Worm (Caenorhabditis elegans) whole organism, young adult: ENCODE measurements around the gene F11D5.1.

Experiments used
- F49E8.2 ChIP-seq: sonication (generic microtip); optimal IDR thresholded peaks from 3 replicates; lab custom pipeline; 2017; ENCODE audit warnings: missing genetic modification characterization, mild to moderate bottlenecking, missing compliant biosample characterization, antibody characterized with exemption, moderate library complexity; ENCODE audit not compliant: insufficient read depth
- ama-1 ChIP-seq, 3 experiments: fragments of 150-350 bp in 1 of 3; sonication (generic microtip) in 2 of 3; optimal IDR thresholded peaks; 2 replicates each; lab custom pipeline; 2014 to 2018; ENCODE audit warnings: missing biosample characterization in 2 of 3, missing genetic modification characterization in 2 of 3, missing genetic modification reagents in 2 of 3
- bed-2 ChIP-seq: fragments of 200-800 bp; sonication (Bioruptor generic); IDR thresholded peaks from 2 replicates; pipeline ENCODE4 v1.3.6; 2022; ENCODE audit warnings: missing genetic modification reagents, missing genetic modification characterization, missing compliant biosample characterization
- cebp-2 ChIP-seq: fragments of 200-800 bp; sonication (Bioruptor generic); IDR thresholded peaks from 2 replicates; pipeline ENCODE4 v1.3.6; 2022; ENCODE audit warnings: missing genetic modification characterization, missing compliant biosample characterization
- dox-1 ChIP-seq: fragments of 200-800 bp; sonication (Bioruptor generic); IDR thresholded peaks from 2 replicates; pipeline ENCODE4 v1.3.6; 2022; ENCODE audit warnings: missing genetic modification reagents, missing genetic modification characterization, missing compliant biosample characterization
- lin-40 ChIP-seq: sonication (generic microtip); optimal IDR thresholded peaks from 2 replicates; lab custom pipeline; 2016; ENCODE audit warnings: missing genetic modification characterization, mild to moderate bottlenecking, missing compliant biosample characterization, missing genotype, missing genetic modification reagents
- nhr-90 ChIP-seq: sonication (generic microtip); optimal IDR thresholded peaks from 2 replicates; lab custom pipeline; 2016; ENCODE audit warnings: missing genotype, mild to moderate bottlenecking, missing genetic modification characterization, missing compliant biosample characterization
- pha-4 ChIP-seq: fragments of 150-350 bp; sonication (generic microtip); optimal IDR thresholded peaks from 2 replicates; lab custom pipeline; 2014; ENCODE audit warnings: missing biosample characterization, missing genetic modification reagents, missing genetic modification characterization
- repo-1 ChIP-seq: sonication (generic microtip); optimal IDR thresholded peaks from 2 replicates; lab custom pipeline; 2017; ENCODE audit warnings: mild to moderate bottlenecking, missing genetic modification characterization, missing compliant biosample characterization
- rpc-1 ChIP-seq, 2 experiments: fragments of 150-350 bp in 1 of 2; sonication (generic microtip) in 1 of 2; optimal IDR thresholded peaks; 2 replicates each; lab custom pipeline; 2014 to 2018; ENCODE audit warnings: missing biosample characterization in 1 of 2, missing genetic modification characterization in 1 of 2, missing genetic modification reagents in 1 of 2, missing genotype in 1 of 2
- sptf-2 ChIP-seq: fragments of 200-800 bp; sonication (Bioruptor generic); optimal IDR thresholded peaks from 2 replicates; lab custom pipeline; 2018; ENCODE audit warnings: mild to moderate bottlenecking, missing genetic modification characterization, missing compliant biosample characterization
- unc-62 ChIP-seq: fragments of 150-350 bp; optimal IDR thresholded peaks from 2 replicates; lab custom pipeline; 2014; ENCODE audit warnings: missing biosample characterization, missing genetic modification reagents, missing genetic modification characterization
- ztf-26 ChIP-seq: sonication (generic microtip); optimal IDR thresholded peaks from 2 replicates; lab custom pipeline; 2017; ENCODE audit warnings: missing genetic modification characterization, missing compliant biosample characterization
- ztf-3 ChIP-seq: fragments of 200-800 bp; sonication (Bioruptor generic); optimal IDR thresholded peaks from 2 replicates; lab custom pipeline; 2018; ENCODE audit warnings: mild to moderate bottlenecking, missing genetic modification characterization, missing compliant biosample characterization

DNA sequence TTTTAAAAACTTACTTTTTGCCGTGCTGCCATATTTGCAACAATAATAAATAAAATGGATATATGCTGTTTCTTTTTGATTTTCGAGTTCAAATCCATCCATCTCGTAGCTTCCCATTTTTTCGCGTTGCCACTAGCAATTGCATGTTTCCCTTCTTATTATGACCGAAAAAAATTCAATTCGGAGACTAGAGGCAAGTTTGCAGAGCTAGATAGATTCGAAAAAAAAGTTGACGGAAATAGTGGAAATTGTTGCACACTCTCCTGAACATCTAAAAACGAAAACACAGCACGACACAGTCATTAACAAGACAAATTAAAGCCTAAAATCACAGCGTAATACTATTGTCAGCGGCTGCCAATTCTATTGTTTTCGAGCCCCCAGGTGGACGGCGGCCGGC, 6.7 kb upstream of the F11D5.1 start, which contains the start of gene F11D5.6:
- no peak for TF ChIP-seq lin-40 (tag; lab: Kevin White, UChicago)
- no peak for TF ChIP-seq pha-4 (tag; lab: Kevin White, UChicago)
- TF ChIP-seq rpc-1 (optimal IDR thresholded peaks at IDR 0.05; lab: Kevin White, UChicago) = no peak
- TF ChIP-seq rpc-1 (tag; optimal IDR thresholded peaks at IDR 0.05; lab: Kevin White, UChicago) = no peak
- TF ChIP-seq ama-1 (optimal IDR thresholded peaks at IDR 0.05; lab: Kevin White, UChicago) = no peak
- TF ChIP-seq ama-1 (GFP tag; optimal IDR thresholded peaks at IDR 0.05; lab: Kevin White, UChicago) = no peak
- no peak for TF ChIP-seq unc-62 (GFP tag; lab: Kevin White, UChicago)
- TF ChIP-seq cebp-2 (GFP tag; lab: Robert Waterston, UW) = no peak
- no peak for TF ChIP-seq ztf-3 (GFP tag; lab: Kevin White, UChicago)
- TF ChIP-seq ztf-26 (tag; lab: Kevin White, UChicago) = no peak
- no peak for TF ChIP-seq nhr-90 (tag; lab: Kevin White, UChicago)
- TF ChIP-seq F49E8.2 (tag; lab: Kevin White, UChicago) = no peak
- TF ChIP-seq repo-1 (tag; lab: Kevin White, UChicago) = no peak
- no peak for TF ChIP-seq sptf-2 (GFP tag; lab: Kevin White, UChicago)
- no peak for TF ChIP-seq dox-1
- no peak for TF ChIP-seq bed-2 (GFP tag; lab: Robert Waterston, UW)
